Worm (Caenorhabditis elegans) whole organism, late embryonic: Measurements from ENCODE around the gene glr-8.

Source experiments
- Y22D7AL.16 ChIP-seq: sonication (generic microtip); optimal IDR thresholded peaks from 2 replicates; lab custom pipeline; 2016; ENCODE audit warnings: missing genetic modification characterization, missing compliant biosample characterization
- ama-1 ChIP-seq: fragments of 150-350 bp; optimal IDR thresholded peaks from 2 replicates; lab custom pipeline; 2014
- ceh-14 ChIP-seq: sonication (generic microtip); optimal IDR thresholded peaks from 2 replicates; lab custom pipeline; 2016; ENCODE audit warnings: missing genotype, missing genetic modification characterization, missing compliant biosample characterization
- dmd-4 ChIP-seq: sonication (generic microtip); optimal IDR thresholded peaks from 2 replicates; lab custom pipeline; 2016; ENCODE audit warnings: borderline replicate concordance, missing genetic modification characterization, missing compliant biosample characterization
- dve-1 ChIP-seq: sonication (generic microtip); optimal IDR thresholded peaks from 2 replicates; lab custom pipeline; 2017; ENCODE audit warnings: antibody characterized with exemption, mild to moderate bottlenecking, missing genetic modification characterization, missing compliant biosample characterization
- elt-2 ChIP-seq: sonication (generic microtip); optimal IDR thresholded peaks from 2 replicates; lab custom pipeline; 2016; ENCODE audit warnings: missing genetic modification reagents, missing genetic modification characterization, missing compliant biosample characterization
- fkh-6 ChIP-seq: sonication (generic microtip); optimal IDR thresholded peaks from 2 replicates; lab custom pipeline; 2016; ENCODE audit warnings: missing genetic modification characterization, missing compliant biosample characterization
- pha-2 ChIP-seq: sonication (generic microtip); optimal IDR thresholded peaks from 2 replicates; lab custom pipeline; 2017; ENCODE audit warnings: mild to moderate bottlenecking, missing genetic modification characterization, missing compliant biosample characterization
- pqm-1 ChIP-seq: sonication (generic microtip); optimal IDR thresholded peaks from 2 replicates; lab custom pipeline; 2016; ENCODE audit warnings: missing genetic modification characterization, missing compliant biosample characterization
- tbx-2 ChIP-seq: sonication (generic microtip); optimal IDR thresholded peaks from 2 replicates; lab custom pipeline; 2016; ENCODE audit warnings: missing genetic modification characterization, missing compliant biosample characterization

- TF ChIP-seq dve-1 (tag; lab: Kevin White, UChicago) (no peak), ama-1 (lab: Kevin White, UChicago) (no peak), Y22D7AL.16 (tag; lab: Kevin White, UChicago) (no peak), tbx-2 (no peak), elt-2 (tag; lab: Kevin White, UChicago) (no peak), dmd-4 (tag; lab: Kevin White, UChicago) (no peak), pha-2 (tag; lab: Kevin White, UChicago) (no peak), ceh-14 (tag; lab: Kevin White, UChicago) (no peak), pqm-1 (tag; lab: Kevin White, UChicago) (no peak), fkh-6 (tag; lab: Kevin White, UChicago) (no peak)
Measured at ce11 chrX:6551073-6551652, 45.4 kb downstream of the glr-8 start.
